Fruit fly (Drosophila melanogaster) whole organism, embryonic: Measurements from ENCODE around the gene Twdlalpha.

ENCODE experiments used
- Abd-B ChIP-seq: fragments of 200-800 bp; sonication (Bioruptor generic); optimal IDR thresholded peaks from 2 replicates; lab custom pipeline; 2018; ENCODE audit warnings: missing biosample characterization, mild to moderate bottlenecking, missing genetic modification characterization, moderate library complexity
- CG30431 ChIP-seq: fragments of 200-800 bp; sonication (Bioruptor generic); optimal IDR thresholded peaks from 2 replicates; lab custom pipeline; 2017; ENCODE audit warnings: missing biosample characterization, missing genetic modification characterization
- CG3726 ChIP-seq: fragments of 200-800 bp; sonication (Bioruptor generic); IDR thresholded peaks from 3 replicates; pipeline ENCODE4, ENCODE4 v1.3.6; 2022; ENCODE audit warnings: missing biosample characterization, missing genetic modification characterization
- CG8478 ChIP-seq: fragments of >200 bp; optimal IDR thresholded peaks from 2 replicates; lab custom pipeline; 2018
- E2f1 ChIP-seq: fragments of 200-800 bp; sonication (Bioruptor generic); IDR thresholded peaks from 2 replicates; pipeline ENCODE4 v1.3.6; 2022; ENCODE audit warnings: missing biosample characterization, missing genetic modification characterization
- Kr ChIP-seq: fragments of 200-800 bp; sonication (Bioruptor generic); optimal IDR thresholded peaks from 2 replicates; lab custom pipeline; 2017; ENCODE audit warnings: missing biosample characterization, mild to moderate bottlenecking, missing genetic modification characterization
- Myb ChIP-seq: fragments of 200-800 bp; sonication (Bioruptor generic); optimal IDR thresholded peaks from 2 replicates; lab custom pipeline; 2016; ENCODE audit warnings: missing biosample characterization, missing genetic modification characterization
- gsb-n ChIP-seq: fragments of 200-800 bp; sonication (Bioruptor generic); optimal IDR thresholded peaks from 3 replicates; lab custom pipeline; 2018; ENCODE audit warnings: missing biosample characterization, mild to moderate bottlenecking, missing genetic modification characterization
- jumu ChIP-seq: fragments of 200-800 bp; sonication (Bioruptor generic); optimal IDR thresholded peaks from 3 replicates; lab custom pipeline; 2016; ENCODE audit warnings: missing biosample characterization, missing genetic modification characterization
- p53 ChIP-seq: fragments of 200-800 bp; sonication (Bioruptor generic); optimal IDR thresholded peaks from 2 replicates; lab custom pipeline; 2016; ENCODE audit warnings: missing biosample characterization, missing genetic modification characterization
- prd ChIP-seq, 3 experiments: fragments of >200 bp in 2 of 3; fragments of 200-800 bp in 1 of 3; sonication (Bioruptor generic) in 1 of 3; optimal IDR thresholded peaks in 2 of 3; IDR thresholded peaks in 1 of 3; 2 replicates in 2 of 3; 3 replicates in 1 of 3; pipeline versions ENCODE4 v1.3.6 to Lab custom; 2017 to 2022; ENCODE audit warnings: missing biosample characterization in 1 of 3, missing genetic modification characterization in 1 of 3
- sens-2 ChIP-seq: fragments of 200-800 bp; sonication (Bioruptor generic); IDR thresholded peaks from 2 replicates; pipeline ENCODE4 v1.3.6; 2022; ENCODE audit warnings: missing biosample characterization, missing genetic modification characterization
- unpg ChIP-seq: fragments of 200-800 bp; sonication (Bioruptor generic); optimal IDR thresholded peaks from 3 replicates; lab custom pipeline; 2018; ENCODE audit warnings: missing biosample characterization, mild to moderate bottlenecking, missing genetic modification characterization, moderate library complexity

dm6 chrX:16765809-16766208 lies 23.2 kb downstream of the Twdlalpha start:
- TF ChIP-seq Kr (GFP tag; lab: Kevin White, UChicago) (no peak), CG8478 (lab: Kevin White, UChicago) (no peak), unpg (GFP tag; lab: Kevin White, UChicago) (no peak), CG30431 (GFP tag; lab: Kevin White, UChicago) (no peak), jumu (GFP tag; lab: Kevin White, UChicago) (no peak), sens-2 (GFP tag; lab: Robert Waterston, UW) (no peak), gsb-n (tag; lab: Kevin White, UChicago) (no peak), CG3726 (GFP tag; lab: Robert Waterston, UW) (no peak), prd (optimal IDR thresholded peaks at IDR 0.05; lab: Kevin White, UChicago) (no peak), prd (GFP tag; IDR thresholded peaks at IDR 0.05; lab: Robert Waterston, UW) (no peak), Myb (GFP tag; lab: Kevin White, UChicago) (no peak), p53 (no peak), Abd-B (GFP tag; lab: Kevin White, UChicago) (no peak), E2f1 (GFP tag; lab: Robert Waterston, UW) (no peak)
